Worm (Caenorhabditis elegans): ENCODE results near the gene srh-112.
A peak's percentile ranks its signal among the peaks of the same experiment; 100 is the strongest.

srh-112 gene

DNA sequence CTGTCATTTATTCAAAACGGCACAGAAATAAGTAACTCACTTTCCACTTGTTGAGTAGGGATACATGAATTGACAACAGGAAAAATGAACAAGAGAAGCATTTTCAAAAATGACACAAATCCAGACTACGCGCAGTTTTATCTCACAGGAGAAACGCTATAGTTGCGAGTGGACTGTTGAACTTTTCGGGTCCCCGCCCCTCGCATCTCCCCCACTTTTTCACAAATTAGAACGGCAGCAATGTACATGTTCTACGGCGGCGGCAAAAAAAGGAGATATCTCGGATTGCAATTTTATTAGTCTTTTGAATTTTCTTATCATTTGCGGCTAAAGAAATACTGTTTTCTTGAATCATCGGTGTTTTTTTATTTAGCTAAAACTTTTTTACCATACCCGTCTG is 19.4 kb upstream of the srh-112 start, which contains the start of gene clec-242:
Gene clec-242, minus strand, starts transcription at position 101 of the 400 bp plus-strand sequence.
- no peak for TF ChIP-seq F22D6.2 (tag; optimal IDR thresholded peaks at IDR 0.05)
- no peak for TF ChIP-seq dox-1 (GFP tag; IDR thresholded peaks at IDR 0.05)
- TF ChIP-seq lin-35 (GFP tag; optimal IDR thresholded peaks at IDR 0.05) = no peak
- TF ChIP-seq ceh-40 (GFP tag; IDR thresholded peaks at IDR 0.05) = no peak

DNA sequence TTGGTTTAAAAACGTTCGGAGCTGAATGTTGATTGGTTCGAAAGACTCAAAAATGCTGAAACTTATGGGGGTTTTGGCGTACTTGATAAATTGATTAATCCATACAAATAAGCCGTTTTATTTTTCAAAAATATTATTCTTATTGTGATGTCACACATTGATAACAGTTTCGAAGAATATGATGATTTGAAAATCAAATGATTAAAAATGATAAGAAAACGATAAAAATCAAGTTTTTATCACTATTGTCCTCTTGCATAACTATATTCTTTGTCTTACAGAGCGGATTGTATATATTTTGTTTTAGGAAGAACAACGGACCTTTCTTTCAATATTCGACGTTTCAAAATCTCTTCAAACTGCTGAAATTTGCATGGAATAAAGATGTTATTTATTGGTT is 17.0 kb upstream of the srh-112 start:
- no peak for TF ChIP-seq C06A6.2 (GFP tag; conservative IDR thresholded peaks at IDR 0.05)
- no peak for TF ChIP-seq hmg-20 (GFP tag; IDR thresholded peaks at IDR 0.05)
- TF ChIP-seq repo-1 (tag; optimal IDR thresholded peaks at IDR 0.05) = no peak
- TF ChIP-seq mes-4 (tag; optimal IDR thresholded peaks at IDR 0.05) = no peak
- no peak for TF ChIP-seq lin-54 (GFP tag; optimal IDR thresholded peaks at IDR 0.05)
- no peak for TF ChIP-seq F37B4.10 (GFP tag; IDR thresholded peaks at IDR 0.05)
- no peak for TF ChIP-seq D2030.7 (GFP tag; IDR thresholded peaks at IDR 0.05)
- no peak for TF ChIP-seq mel-28 (tag; optimal IDR thresholded peaks at IDR 0.05; ENCODE audit: borderline replicate concordance)
- TF ChIP-seq F10E7.11 (tag; optimal IDR thresholded peaks at IDR 0.05) = no peak
- TF ChIP-seq madf-3 (GFP tag; IDR thresholded peaks at IDR 0.05) = no peak

DNA sequence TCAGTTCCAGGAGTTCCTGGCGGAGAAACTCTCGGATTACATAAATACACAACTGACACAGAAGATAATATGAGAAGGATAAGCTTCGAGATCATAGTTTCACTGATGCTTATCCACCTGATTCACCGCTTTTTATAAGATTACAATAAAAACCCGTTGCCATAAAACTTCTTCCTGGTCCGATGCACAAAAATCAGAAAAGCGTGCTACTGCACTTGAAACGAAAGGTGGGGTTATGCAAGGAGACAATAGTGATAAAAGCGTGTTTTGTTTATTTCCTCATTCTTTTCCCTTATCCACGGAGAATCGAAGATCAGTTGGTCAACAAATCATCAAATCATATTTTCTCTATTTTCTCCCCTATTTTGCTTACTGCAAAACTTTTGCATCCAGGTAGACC is 16.5 kb upstream of the srh-112 start, which contains the start of gene Y68A4B.3:
Gene Y68A4B.3, minus strand, starts transcription at position 101 of the 400 bp plus-strand sequence.
- TF ChIP-seq dpl-1 (GFP tag; optimal IDR thresholded peaks at IDR 0.05) (no peak), madf-6 (GFP tag; IDR thresholded peaks at IDR 0.05) (no peak), cebp-1 (GFP tag; IDR thresholded peaks at IDR 0.05) (no peak), cebp-1 (tag; optimal IDR thresholded peaks at IDR 0.05) (no peak), let-607 (tag; optimal IDR thresholded peaks at IDR 0.05) (no peak), nfya-1 (tag; optimal IDR thresholded peaks at IDR 0.05; ENCODE audit: borderline replicate concordance, insufficient read depth) (no peak), tbx-9 (tag; optimal IDR thresholded peaks at IDR 0.05; ENCODE audit: borderline replicate concordance) (no peak), F22D6.2 (tag; optimal IDR thresholded peaks at IDR 0.05) (no peak), tlf-1 (GFP tag; optimal IDR thresholded peaks at IDR 0.05) (no peak), die-1 (tag; optimal IDR thresholded peaks at IDR 0.05) (no peak), ceh-58 (GFP tag; IDR thresholded peaks at IDR 0.05) (no peak)

DNA sequence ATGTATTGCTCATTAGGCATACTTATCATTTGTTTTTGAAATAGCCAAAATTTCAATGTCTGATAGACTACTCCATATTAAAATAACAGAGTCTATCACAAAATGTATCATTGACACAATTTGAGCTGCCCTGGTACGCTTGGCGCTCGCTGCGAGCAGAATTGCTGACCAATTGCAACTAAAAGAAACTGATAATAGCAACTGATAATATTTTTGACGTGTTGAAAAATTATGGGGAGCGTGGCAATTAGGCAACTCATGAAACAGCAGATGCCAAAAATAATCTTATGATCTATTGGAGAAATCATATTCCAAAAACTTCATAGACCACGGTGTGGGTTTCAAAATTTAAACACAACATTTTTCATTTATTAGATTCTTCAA is 15.3 kb upstream of the srh-112 start:
- TF ChIP-seq snpc-4 (GFP tag; optimal IDR thresholded peaks at IDR 0.05) (no peak), snpc-4 (tag; optimal IDR thresholded peaks at IDR 0.05) (peak in 1 of 4 experiments; percentile 19), hrde-1 (tag; optimal IDR thresholded peaks at IDR 0.05; ENCODE audit: borderline replicate concordance) (no peak), nhr-80 (tag; optimal IDR thresholded peaks at IDR 0.05) (peak; percentile 71)

DNA sequence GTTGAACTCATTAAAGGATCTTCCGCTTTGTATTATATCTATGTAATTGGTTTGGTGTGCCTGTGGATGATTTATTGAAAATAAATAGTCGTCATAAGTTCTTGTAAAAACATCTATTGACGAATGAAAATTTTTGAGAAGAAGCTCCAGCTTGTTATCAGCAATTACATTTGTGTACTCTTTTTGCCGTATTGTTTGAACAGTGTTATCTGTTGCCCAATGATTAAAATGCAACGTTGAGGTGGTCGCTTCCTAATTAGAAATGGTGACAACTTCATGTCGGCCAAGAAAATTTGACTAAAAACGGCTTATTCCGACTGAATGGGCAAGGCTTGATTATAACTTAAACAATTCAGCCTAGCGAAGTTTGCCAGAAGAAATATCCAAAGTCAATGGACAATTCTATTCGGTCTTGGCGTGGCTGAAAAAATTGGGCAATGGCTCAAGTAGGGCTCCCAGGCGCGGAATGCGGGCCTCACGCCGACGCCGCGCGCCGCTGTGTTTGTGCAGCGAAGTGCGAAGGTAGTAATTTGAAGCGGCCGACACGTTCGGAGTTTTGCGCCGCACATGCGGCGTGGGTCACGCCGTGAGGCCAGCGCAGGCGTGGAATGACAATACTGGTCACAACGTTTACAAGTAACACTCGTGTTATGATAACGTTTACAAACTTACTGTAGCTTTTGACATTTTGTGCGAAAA is 14.7 kb upstream of the srh-112 start:
- peak; percentile 82 for TF ChIP-seq zfh-2 (GFP tag; conservative IDR thresholded peaks at IDR 0.05)
- 0 out of 2 replicates have a peak, but pooled peaks have one; percentile 13 for TF ChIP-seq F37B4.10 (GFP tag; IDR thresholded peaks at IDR 0.05)
- no peak for TF ChIP-seq F33H1.4 (GFP tag; IDR thresholded peaks at IDR 0.05)
- TF ChIP-seq aptf-2 (GFP tag; conservative IDR thresholded peaks at IDR 0.05) = no peak
- TF ChIP-seq sea-2 (GFP tag; IDR thresholded peaks at IDR 0.05) = 0 out of 2 replicates have a peak, but pooled peaks have one; percentile 45
- TF ChIP-seq efl-1 (GFP tag; optimal IDR thresholded peaks at IDR 0.05) = no peak

Data from whole organism, young adult.